Worm (Caenorhabditis elegans): ENCODE measurements around the gene C14C11.2.
A peak's percentile ranks its signal among the peaks of the same experiment; 100 is the strongest.
"Not testable (repeated sequence)": the region's sequence is repeated elsewhere in the genome, so short reads cannot be mapped to it uniquely, and the experiment has no call there.

Gene C14C11.2

ce11 chrV:5630792-5631191, 30.2 kb upstream of the C14C11.2 start, which contains the start of gene acy-4:
TSS of gene acy-4 (minus strand) at chrV:5630892.
- no peak for TF ChIP-seq scrt-1 (GFP tag; IDR thresholded peaks at IDR 0.05)

DNA sequence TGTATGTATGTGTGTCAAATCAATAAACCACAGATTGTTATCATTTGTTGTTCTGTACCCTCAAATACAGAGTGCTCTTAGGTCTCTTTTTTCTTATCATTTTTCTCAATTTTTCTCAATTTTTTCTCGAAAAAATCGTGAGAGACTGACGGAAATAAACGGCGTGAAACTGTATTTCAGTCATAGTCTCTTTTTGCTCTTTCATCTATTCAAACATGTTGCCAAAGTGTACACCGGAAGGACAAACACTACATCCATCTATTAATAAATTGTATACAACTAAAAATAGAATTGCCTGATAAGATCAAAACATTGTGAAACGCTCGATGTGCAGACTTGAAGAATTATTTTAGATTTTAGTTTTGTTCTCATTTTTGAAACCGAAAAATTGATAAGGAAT, 26.5 kb upstream of the C14C11.2 start:
- TF ChIP-seq scrt-1 (GFP tag; IDR thresholded peaks at IDR 0.05) (no peak), pes-1 (GFP tag; IDR thresholded peaks at IDR 0.05) (no peak), hmbx-1 (tag; optimal IDR thresholded peaks at IDR 0.05) (no peak), tbx-11 (GFP tag; IDR thresholded peaks at IDR 0.05) (no peak), ceh-13 (GFP tag; optimal IDR thresholded peaks at IDR 0.05) (no peak), hmg-4 (GFP tag; optimal IDR thresholded peaks at IDR 0.05) (no peak), ama-1 (optimal IDR thresholded peaks at IDR 0.05) (no peak), hnd-1 (tag; optimal IDR thresholded peaks at IDR 0.05) (no peak), F13C5.2 (tag; optimal IDR thresholded peaks at IDR 0.05) (no peak), flt-1 (GFP tag; IDR thresholded peaks at IDR 0.05) (no peak), ets-7 (tag; optimal IDR thresholded peaks at IDR 0.05) (no peak)

DNA sequence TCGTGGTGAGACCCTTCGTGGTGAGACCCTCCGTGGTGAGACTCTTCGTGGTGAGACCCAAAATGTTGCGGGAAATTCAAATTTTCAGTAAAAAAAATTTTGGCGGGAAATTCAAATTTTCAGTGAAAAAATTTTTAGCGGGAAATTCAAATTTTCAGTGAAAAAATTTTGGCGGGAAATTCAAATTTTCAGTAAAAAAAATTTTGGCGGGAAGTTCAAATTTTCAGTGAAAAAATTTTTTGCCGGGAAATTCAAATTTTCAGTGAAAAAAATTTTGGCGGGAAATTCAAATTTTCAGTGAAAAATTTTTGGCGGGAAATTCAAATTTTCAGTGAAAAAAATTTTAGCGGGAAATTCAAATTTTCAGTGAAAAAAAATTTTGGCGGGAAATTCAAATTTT, 20.9 kb upstream of the C14C11.2 start:
- peak; percentile 64 for TF ChIP-seq pes-1 (GFP tag; IDR thresholded peaks at IDR 0.05)

- TF ChIP-seq tbx-37 (GFP tag; conservative IDR thresholded peaks at IDR 0.05) (no peak), ets-7 (tag; optimal IDR thresholded peaks at IDR 0.05) (no peak), sea-1 (GFP tag; conservative IDR thresholded peaks at IDR 0.05) (no peak), hnd-1 (tag; optimal IDR thresholded peaks at IDR 0.05) (no peak), scrt-1 (GFP tag; IDR thresholded peaks at IDR 0.05) (no peak), tbx-11 (GFP tag; IDR thresholded peaks at IDR 0.05) (no peak), hmg-4 (GFP tag; optimal IDR thresholded peaks at IDR 0.05) (no peak), ceh-36 (tag; optimal IDR thresholded peaks at IDR 0.05) (no peak), pes-1 (GFP tag; IDR thresholded peaks at IDR 0.05) (no peak), ceh-13 (GFP tag; optimal IDR thresholded peaks at IDR 0.05) (no peak), aly-1 (tag; optimal IDR thresholded peaks at IDR 0.05) (no peak), F13C5.2 (tag; optimal IDR thresholded peaks at IDR 0.05) (no peak), tra-4 (tag; optimal IDR thresholded peaks at IDR 0.05) (no peak), hmbx-1 (tag; optimal IDR thresholded peaks at IDR 0.05) (no peak)
These were observed 16.8 kb upstream of the C14C11.2 start, which contains the start of gene srx-117 for ce11 chrV:5644171-5644570. TSS of gene srx-117 (plus strand) at chrV:5644471.

ce11 chrV:5647359-5647758, 13.6 kb upstream of the C14C11.2 start, which contains the start of gene C14C11.4:
TSS of gene C14C11.4 (plus strand) at chrV:5647610.
- no peak for TF ChIP-seq pes-1 (GFP tag; IDR thresholded peaks at IDR 0.05)
- TF ChIP-seq B0310.2 (tag; optimal IDR thresholded peaks at IDR 0.05): no peak
- TF ChIP-seq ets-7 (tag; optimal IDR thresholded peaks at IDR 0.05): no peak

DNA sequence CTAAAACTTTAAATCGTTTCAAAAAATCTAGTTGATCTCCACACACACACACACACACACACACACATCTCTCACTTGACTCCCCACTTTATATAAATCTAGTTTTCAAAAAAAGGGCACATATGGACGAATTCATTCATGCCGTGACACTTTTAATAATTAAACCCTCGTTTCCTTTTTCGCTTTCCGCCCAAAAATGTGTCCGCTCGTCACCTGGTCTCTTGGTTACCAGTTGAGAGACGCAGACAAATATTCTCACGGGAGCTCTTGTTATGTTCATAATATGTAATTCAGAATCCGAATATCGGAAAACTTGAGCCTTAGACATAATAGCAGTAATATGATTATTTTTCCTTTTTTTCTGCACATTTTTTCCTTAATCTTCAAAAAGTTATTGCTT, 9.1 kb upstream of the C14C11.2 start:
- TF ChIP-seq ets-7 (tag; optimal IDR thresholded peaks at IDR 0.05): no peak

ce11 chrV:5653990-5654499, 6.9 kb upstream of the C14C11.2 start, which contains the start of gene hex-2:
TSS of gene hex-2 (plus strand) at chrV:5654449.
- TF ChIP-seq B0310.2 (tag; optimal IDR thresholded peaks at IDR 0.05) (no peak), ama-1 (optimal IDR thresholded peaks at IDR 0.05) (no peak), F13C5.2 (tag; optimal IDR thresholded peaks at IDR 0.05) (no peak), hnd-1 (tag; optimal IDR thresholded peaks at IDR 0.05) (no peak), ceh-36 (tag; optimal IDR thresholded peaks at IDR 0.05) (no peak), pes-1 (GFP tag; IDR thresholded peaks at IDR 0.05) (no peak), sea-1 (GFP tag; conservative IDR thresholded peaks at IDR 0.05) (no peak), tbx-11 (GFP tag; IDR thresholded peaks at IDR 0.05) (no peak), ceh-13 (GFP tag; optimal IDR thresholded peaks at IDR 0.05) (no peak), hmg-4 (GFP tag; optimal IDR thresholded peaks at IDR 0.05) (no peak), scrt-1 (GFP tag; IDR thresholded peaks at IDR 0.05) (no peak), aly-1 (tag; optimal IDR thresholded peaks at IDR 0.05) (no peak), tra-4 (tag; optimal IDR thresholded peaks at IDR 0.05) (no peak), hmbx-1 (tag; optimal IDR thresholded peaks at IDR 0.05) (no peak)

- TF ChIP-seq pes-1 (GFP tag; IDR thresholded peaks at IDR 0.05); hmg-4 (GFP tag; optimal IDR thresholded peaks at IDR 0.05); scrt-1 (GFP tag; IDR thresholded peaks at IDR 0.05): not testable (repeated sequence)
These were observed 2.4 kb downstream of the C14C11.2 start, which contains the start of gene C14C11.1 for ce11 chrV:5663317-5663716. TSS of gene C14C11.1 (plus strand) at chrV:5663617.

ce11 chrV:5666036-5666729, 5.2 kb downstream of the C14C11.2 start, which contains the start of gene C14C11.7:
TSS of gene C14C11.7 (minus strand) at chrV:5666086.
- TF ChIP-seq tbx-11 (GFP tag; IDR thresholded peaks at IDR 0.05) (no peak), B0310.2 (tag; optimal IDR thresholded peaks at IDR 0.05) (no peak), hnd-1 (tag; optimal IDR thresholded peaks at IDR 0.05) (no peak), scrt-1 (GFP tag; IDR thresholded peaks at IDR 0.05) (no peak), F13C5.2 (tag; optimal IDR thresholded peaks at IDR 0.05) (no peak), hmbx-1 (tag; optimal IDR thresholded peaks at IDR 0.05) (no peak), tra-4 (tag; optimal IDR thresholded peaks at IDR 0.05) (no peak), ceh-36 (tag; optimal IDR thresholded peaks at IDR 0.05) (no peak), sea-1 (GFP tag; conservative IDR thresholded peaks at IDR 0.05) (no peak), tbx-37 (GFP tag; conservative IDR thresholded peaks at IDR 0.05) (no peak), aly-1 (tag; optimal IDR thresholded peaks at IDR 0.05) (no peak), ama-1 (optimal IDR thresholded peaks at IDR 0.05) (no peak), pes-1 (GFP tag; IDR thresholded peaks at IDR 0.05) (no peak), flt-1 (GFP tag; IDR thresholded peaks at IDR 0.05) (no peak), ets-7 (tag; optimal IDR thresholded peaks at IDR 0.05) (no peak), ceh-13 (GFP tag; optimal IDR thresholded peaks at IDR 0.05) (no peak), hmg-4 (GFP tag; optimal IDR thresholded peaks at IDR 0.05) (no peak)
